Worm (Caenorhabditis elegans): Measurements from ENCODE around the gene F14H12.17.

The F14H12.17 gene

DNA sequence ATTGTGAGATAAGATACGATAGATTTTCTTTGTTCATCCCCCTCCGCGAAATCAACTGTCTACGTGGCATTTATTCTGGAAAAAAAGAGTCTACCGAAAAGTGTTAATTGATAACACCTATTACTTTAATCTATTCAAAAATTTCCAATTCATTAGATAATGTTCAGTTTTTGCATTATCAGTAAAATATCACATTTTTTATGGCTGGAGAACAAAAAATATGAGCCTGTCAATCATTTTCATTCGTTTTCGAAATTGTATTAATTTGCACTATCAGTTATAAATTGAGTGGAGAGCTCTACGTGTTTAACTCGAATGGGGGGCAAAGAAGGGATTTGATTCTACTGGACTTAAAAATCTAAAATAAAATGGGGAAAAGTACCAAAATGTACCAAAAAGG is 4.1 kb downstream of the F14H12.17 start:
- TF ChIP-seq npax-4 (tag; optimal IDR thresholded peaks at IDR 0.05): no peak
- no peak for TF ChIP-seq ceh-30 (tag; optimal IDR thresholded peaks at IDR 0.05)
- no peak for TF ChIP-seq pqm-1 (tag; optimal IDR thresholded peaks at IDR 0.05)
- TF ChIP-seq ceh-6 (GFP tag; optimal IDR thresholded peaks at IDR 0.05): no peak
- no peak for TF ChIP-seq pha-2 (tag; optimal IDR thresholded peaks at IDR 0.05)
- TF ChIP-seq K09A11.1 (tag; optimal IDR thresholded peaks at IDR 0.05; ENCODE audit: insufficient read depth): no peak
- TF ChIP-seq ceh-45 (GFP tag; IDR thresholded peaks at IDR 0.05): no peak
- no peak for TF ChIP-seq pros-1 (tag; optimal IDR thresholded peaks at IDR 0.05)
- TF ChIP-seq F13H6.1 (tag; optimal IDR thresholded peaks at IDR 0.05): no peak
- TF ChIP-seq unc-42 (tag; optimal IDR thresholded peaks at IDR 0.05): no peak
- TF ChIP-seq nhr-11 (tag; optimal IDR thresholded peaks at IDR 0.05): no peak
- no peak for TF ChIP-seq hlh-6 (tag; optimal IDR thresholded peaks at IDR 0.05)
- TF ChIP-seq hlh-13 (GFP tag; optimal IDR thresholded peaks at IDR 0.05): no peak
- TF ChIP-seq unc-3 (GFP tag; conservative IDR thresholded peaks at IDR 0.05): no peak
- no peak for TF ChIP-seq unc-3 (tag; optimal IDR thresholded peaks at IDR 0.05)
- no peak for TF ChIP-seq ttx-3 (tag; optimal IDR thresholded peaks at IDR 0.05)

DNA sequence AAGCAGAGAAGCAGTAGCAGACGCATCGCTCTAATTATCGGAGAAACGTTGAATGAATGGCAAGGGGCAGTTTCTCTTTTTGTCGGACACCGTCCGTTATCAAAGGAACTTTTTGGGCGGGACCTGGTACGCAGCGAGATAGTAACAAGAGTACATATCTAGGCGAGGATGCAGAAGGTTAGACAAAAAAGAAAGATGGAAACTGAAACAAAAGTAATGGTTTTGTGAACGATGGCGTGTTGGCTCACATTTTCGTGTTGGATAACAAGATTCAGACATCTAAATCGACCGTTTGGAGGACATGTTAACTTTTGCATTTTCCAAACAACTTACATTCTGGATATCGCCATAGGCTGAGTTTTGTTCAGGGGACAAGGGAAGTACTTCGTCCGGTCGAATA is 5.6 kb downstream of the F14H12.17 start, which contains the start of gene F14H12.6:
F14H12.6 (minus strand) TSS at position 101 of the 400 bp plus-strand sequence.
- TF ChIP-seq ceh-34 (tag; optimal IDR thresholded peaks at IDR 0.05) (no peak), C38D4.7 (GFP tag; optimal IDR thresholded peaks at IDR 0.05) (no peak), fkh-10 (GFP tag; optimal IDR thresholded peaks at IDR 0.05) (no peak), fkh-6 (tag; optimal IDR thresholded peaks at IDR 0.05) (no peak), ceh-19 (GFP tag; optimal IDR thresholded peaks at IDR 0.05) (no peak), hlh-8 (tag; optimal IDR thresholded peaks at IDR 0.05) (no peak), nhr-232 (tag; optimal IDR thresholded peaks at IDR 0.05) (no peak), T23F11.4 (GFP tag; optimal IDR thresholded peaks at IDR 0.05) (no peak), ceh-24 (tag; optimal IDR thresholded peaks at IDR 0.05) (no peak), Y22D7AL.16 (tag; optimal IDR thresholded peaks at IDR 0.05) (no peak), dmd-4 (tag; optimal IDR thresholded peaks at IDR 0.05; ENCODE audit: borderline replicate concordance) (no peak), eyg-1 (tag; optimal IDR thresholded peaks at IDR 0.05) (no peak), ceh-6 (GFP tag; optimal IDR thresholded peaks at IDR 0.05) (no peak), pax-1 (tag; optimal IDR thresholded peaks at IDR 0.05) (no peak), ztf-16 (tag; optimal IDR thresholded peaks at IDR 0.05) (no peak)

DNA sequence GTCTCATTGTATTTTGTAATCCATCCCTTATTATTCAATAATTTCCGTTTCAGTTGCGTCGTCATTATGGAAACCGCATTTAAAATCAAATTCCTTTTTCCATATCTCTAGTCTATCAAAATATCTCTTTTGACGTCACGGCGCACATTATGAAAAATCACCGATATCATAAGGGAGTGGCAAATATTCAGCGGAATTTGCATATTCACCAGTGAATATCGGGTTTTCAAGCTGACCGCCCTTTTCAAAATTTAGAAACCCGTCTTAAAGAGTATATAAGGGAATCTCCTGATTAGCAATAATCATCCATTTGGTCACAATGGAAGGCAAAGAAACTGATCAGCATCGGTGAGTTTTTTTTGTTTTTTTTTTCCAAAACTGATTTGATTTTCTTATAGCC is 9.8 kb downstream of the F14H12.17 start, which contains the start of gene col-165:
col-165 (plus strand) TSS at position 301 of the 400 bp plus-strand sequence.
- TF ChIP-seq lin-11 (tag; optimal IDR thresholded peaks at IDR 0.05) (no peak), ztf-16 (tag; optimal IDR thresholded peaks at IDR 0.05) (no peak), zip-5 (tag; optimal IDR thresholded peaks at IDR 0.05) (no peak), K02D7.2 (tag; optimal IDR thresholded peaks at IDR 0.05) (no peak), ref-2 (tag; optimal IDR thresholded peaks at IDR 0.05) (no peak), npax-4 (tag; optimal IDR thresholded peaks at IDR 0.05) (no peak), ahr-1 (tag; optimal IDR thresholded peaks at IDR 0.05) (no peak), odd-2 (tag; optimal IDR thresholded peaks at IDR 0.05) (no peak), C08G9.2 (tag; optimal IDR thresholded peaks at IDR 0.05) (no peak), fkh-6 (tag; optimal IDR thresholded peaks at IDR 0.05) (no peak), ceh-24 (tag; optimal IDR thresholded peaks at IDR 0.05) (no peak), pax-1 (tag; optimal IDR thresholded peaks at IDR 0.05) (no peak), ceh-2 (tag; optimal IDR thresholded peaks at IDR 0.05) (no peak), sox-2 (GFP tag; IDR thresholded peaks at IDR 0.05) (no peak), hlh-13 (GFP tag; optimal IDR thresholded peaks at IDR 0.05) (no peak), mec-3 (tag; optimal IDR thresholded peaks at IDR 0.05; ENCODE audit: borderline replicate concordance) (no peak)

Measured in whole organism, late embryonic.